Worm (Caenorhabditis elegans): Measurements from ENCODE around the gene nspc-13.

DNA sequence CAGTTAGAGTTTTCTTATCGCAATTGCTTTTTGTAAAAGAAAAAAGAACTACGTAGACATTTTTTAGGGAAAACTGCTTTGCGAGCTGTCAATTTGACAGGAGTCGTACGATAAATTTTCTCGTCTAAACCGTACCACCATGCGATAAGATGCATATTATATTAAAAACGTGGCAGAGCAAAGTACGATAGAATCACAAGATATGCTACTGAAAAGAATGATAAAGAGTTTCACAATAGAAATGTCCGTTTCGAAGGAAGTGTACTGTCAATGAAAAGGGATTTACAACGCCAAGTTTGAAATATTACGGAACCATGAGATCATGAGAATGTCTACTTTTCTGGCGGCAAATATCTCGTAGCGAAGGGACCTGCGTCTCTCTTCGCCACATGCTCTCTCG is 7.6 kb downstream of the nspc-13 start, which contains the start of gene F19H6.5:
- TF ChIP-seq pha-4 (tag; optimal IDR thresholded peaks at IDR 0.05) (no peak), hlh-8 (tag; optimal IDR thresholded peaks at IDR 0.05) (no peak), nfya-1 (tag; optimal IDR thresholded peaks at IDR 0.05) (no peak), fkh-6 (tag; optimal IDR thresholded peaks at IDR 0.05) (no peak), ama-1 (optimal IDR thresholded peaks at IDR 0.05) (no peak), ztf-16 (tag; optimal IDR thresholded peaks at IDR 0.05) (no peak), mec-3 (tag; optimal IDR thresholded peaks at IDR 0.05; ENCODE audit: borderline replicate concordance) (no peak)

All from whole organism, late embryonic.